Worm (Caenorhabditis elegans): ENCODE data around the gene fbxc-26.
A peak's percentile ranks its signal among the peaks of the same experiment; 100 is the strongest.

The fbxc-26 gene

DNA sequence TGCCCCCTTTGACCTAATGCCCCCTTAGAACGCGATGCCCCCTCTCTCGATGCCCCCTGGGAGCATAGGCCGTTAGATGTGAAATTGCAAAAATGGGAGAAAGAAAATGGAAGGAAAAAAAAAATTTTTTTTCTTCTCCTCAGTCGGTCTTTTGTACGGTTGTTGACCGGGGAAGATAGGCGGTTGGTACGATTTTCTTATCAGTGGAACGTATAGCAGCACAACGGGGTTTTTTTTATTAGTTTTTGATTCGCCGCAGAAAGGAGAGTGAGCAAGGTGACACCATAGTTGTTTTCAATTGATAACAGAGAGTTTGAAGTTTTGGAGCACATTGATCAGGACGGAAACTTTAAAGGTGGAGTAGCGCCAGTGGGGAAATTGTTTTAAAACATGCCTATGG, 34.7 kb downstream of the fbxc-26 start:
- TF ChIP-seq fos-1 (tag; optimal IDR thresholded peaks at IDR 0.05), result peak; percentile 21

DNA sequence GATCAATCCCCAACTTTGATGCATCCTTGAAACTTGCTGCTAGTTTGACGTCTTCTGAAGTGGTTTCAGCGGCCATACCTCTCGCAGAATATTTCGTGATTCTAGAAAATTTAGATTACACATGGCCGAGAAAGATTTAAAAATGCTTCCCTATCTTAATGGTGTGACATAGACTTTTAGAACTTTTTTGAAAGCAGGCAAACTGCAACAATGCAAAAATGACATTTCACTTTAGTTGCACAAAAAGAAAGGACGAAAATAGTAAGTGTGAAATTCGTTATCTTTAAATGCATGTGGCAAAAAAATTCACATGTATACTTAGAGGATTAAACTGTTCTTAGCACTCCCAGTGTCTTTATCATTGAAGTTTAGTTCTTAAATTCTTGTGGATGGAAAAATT, 37.2 kb downstream of the fbxc-26 start, which contains the start of gene ZC204.12:
ZC204.12 (minus strand) TSS at position 101 of the 400 bp plus-strand sequence.
- TF ChIP-seq mbf-1 (tag; optimal IDR thresholded peaks at IDR 0.05), result no peak
- TF ChIP-seq gmeb-1 (tag; optimal IDR thresholded peaks at IDR 0.05), result no peak
- TF ChIP-seq nhr-21 (tag; optimal IDR thresholded peaks at IDR 0.05), result no peak
- no peak for TF ChIP-seq ZK546.5 (tag; optimal IDR thresholded peaks at IDR 0.05)
- no peak for TF ChIP-seq peb-1 (tag; optimal IDR thresholded peaks at IDR 0.05)
- TF ChIP-seq nhr-12 (tag; optimal IDR thresholded peaks at IDR 0.05), result no peak
- no peak for TF ChIP-seq nhr-129 (tag; optimal IDR thresholded peaks at IDR 0.05)
- no peak for TF ChIP-seq blmp-1 (tag; optimal IDR thresholded peaks at IDR 0.05; ENCODE audit: insufficient read depth)
- no peak for TF ChIP-seq sem-4 (tag; optimal IDR thresholded peaks at IDR 0.05)
- no peak for TF ChIP-seq R02D3.7 (tag; optimal IDR thresholded peaks at IDR 0.05)
- no peak for TF ChIP-seq sma-9 (GFP tag; optimal IDR thresholded peaks at IDR 0.05)
- no peak for TF ChIP-seq sma-9 (tag; optimal IDR thresholded peaks at IDR 0.05)
- no peak for TF ChIP-seq nhr-25 (tag; optimal IDR thresholded peaks at IDR 0.05)
- TF ChIP-seq zag-1 (tag; optimal IDR thresholded peaks at IDR 0.05), result no peak
- no peak for TF ChIP-seq sma-3 (GFP tag; optimal IDR thresholded peaks at IDR 0.05)
- no peak for TF ChIP-seq C34F6.9 (tag; optimal IDR thresholded peaks at IDR 0.05)
- TF ChIP-seq nhr-77 (tag; optimal IDR thresholded peaks at IDR 0.05), result no peak
- TF ChIP-seq nhr-23 (tag; optimal IDR thresholded peaks at IDR 0.05), result no peak

DNA sequence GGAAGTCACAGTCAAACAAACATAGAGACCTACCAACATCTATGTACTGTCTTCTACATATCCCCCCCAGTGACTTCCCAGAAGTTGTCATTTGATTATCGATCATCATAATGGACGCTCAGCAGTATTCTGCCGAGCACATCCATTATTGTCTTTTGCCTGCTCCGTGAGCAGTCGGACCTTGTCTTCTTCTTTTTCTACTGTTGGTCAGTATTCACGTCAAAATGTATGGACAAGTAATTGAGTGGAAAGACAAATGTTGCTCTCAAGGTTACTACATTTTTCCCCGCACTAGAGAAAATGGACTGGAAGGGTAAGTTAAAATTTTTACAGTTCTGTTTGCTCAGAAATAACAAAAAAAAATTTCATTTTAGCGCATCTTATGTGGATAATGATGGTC, 39.5 kb downstream of the fbxc-26 start, which contains the start of gene btb-12:
btb-12 (plus strand) TSS at position 301 of the 400 bp plus-strand sequence.
- TF ChIP-seq mbf-1 (tag; optimal IDR thresholded peaks at IDR 0.05) (no peak), ceh-82 (tag; optimal IDR thresholded peaks at IDR 0.05) (no peak), lin-13 (GFP tag; optimal IDR thresholded peaks at IDR 0.05) (no peak), skn-1 (tag; optimal IDR thresholded peaks at IDR 0.05) (no peak), nhr-23 (tag; optimal IDR thresholded peaks at IDR 0.05) (no peak), lin-39 (tag; optimal IDR thresholded peaks at IDR 0.05) (no peak), Y55F3AM.14 (GFP tag; optimal IDR thresholded peaks at IDR 0.05) (no peak), crh-2 (tag; optimal IDR thresholded peaks at IDR 0.05) (no peak), nhr-11 (tag; optimal IDR thresholded peaks at IDR 0.05) (no peak), mdl-1 (tag; optimal IDR thresholded peaks at IDR 0.05) (no peak), unc-39 (tag; optimal IDR thresholded peaks at IDR 0.05) (no peak), peb-1 (tag; optimal IDR thresholded peaks at IDR 0.05) (no peak), ZK546.5 (tag; optimal IDR thresholded peaks at IDR 0.05) (no peak), sma-9 (GFP tag; optimal IDR thresholded peaks at IDR 0.05) (no peak), sma-9 (tag; optimal IDR thresholded peaks at IDR 0.05) (no peak), unc-62 (GFP tag; optimal IDR thresholded peaks at IDR 0.05) (no peak)

DNA sequence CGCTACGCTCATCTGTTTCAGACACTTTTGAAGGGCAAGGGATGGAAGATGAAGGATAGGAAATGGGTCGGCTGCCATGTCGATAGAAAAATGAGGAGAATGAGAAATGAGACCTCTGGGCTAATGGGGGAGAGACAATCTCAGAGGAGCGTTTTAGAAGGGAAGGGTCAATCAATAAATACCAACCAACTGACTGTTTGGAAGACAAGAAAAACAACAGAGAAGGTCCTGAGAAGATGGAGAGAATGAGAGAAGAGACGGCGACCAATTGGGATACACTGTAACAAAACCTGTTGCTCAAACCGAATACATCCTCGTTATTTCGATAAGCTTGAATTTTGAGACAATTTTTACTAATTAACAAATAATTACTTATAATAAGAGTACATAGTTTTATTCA, 41.0 kb downstream of the fbxc-26 start, which contains the start of gene fbxb-15:
fbxb-15 (minus strand) TSS at position 101 of the 400 bp plus-strand sequence.
- TF ChIP-seq sma-9 (GFP tag; optimal IDR thresholded peaks at IDR 0.05), result no peak
- TF ChIP-seq sma-9 (tag; optimal IDR thresholded peaks at IDR 0.05), result no peak
- no peak for TF ChIP-seq nhr-21 (tag; optimal IDR thresholded peaks at IDR 0.05)
- no peak for TF ChIP-seq nhr-25 (tag; optimal IDR thresholded peaks at IDR 0.05)
- TF ChIP-seq sma-3 (GFP tag; optimal IDR thresholded peaks at IDR 0.05), result no peak
- no peak for TF ChIP-seq unc-39 (tag; optimal IDR thresholded peaks at IDR 0.05)
- TF ChIP-seq nhr-129 (tag; optimal IDR thresholded peaks at IDR 0.05), result no peak
- TF ChIP-seq nhr-77 (tag; optimal IDR thresholded peaks at IDR 0.05), result no peak
- TF ChIP-seq nhr-12 (tag; optimal IDR thresholded peaks at IDR 0.05), result no peak
- no peak for TF ChIP-seq lin-11 (tag; optimal IDR thresholded peaks at IDR 0.05)
- TF ChIP-seq R02D3.7 (tag; optimal IDR thresholded peaks at IDR 0.05), result no peak
- TF ChIP-seq elt-3 (tag; optimal IDR thresholded peaks at IDR 0.05), result no peak
- no peak for TF ChIP-seq mdl-1 (tag; optimal IDR thresholded peaks at IDR 0.05)

DNA sequence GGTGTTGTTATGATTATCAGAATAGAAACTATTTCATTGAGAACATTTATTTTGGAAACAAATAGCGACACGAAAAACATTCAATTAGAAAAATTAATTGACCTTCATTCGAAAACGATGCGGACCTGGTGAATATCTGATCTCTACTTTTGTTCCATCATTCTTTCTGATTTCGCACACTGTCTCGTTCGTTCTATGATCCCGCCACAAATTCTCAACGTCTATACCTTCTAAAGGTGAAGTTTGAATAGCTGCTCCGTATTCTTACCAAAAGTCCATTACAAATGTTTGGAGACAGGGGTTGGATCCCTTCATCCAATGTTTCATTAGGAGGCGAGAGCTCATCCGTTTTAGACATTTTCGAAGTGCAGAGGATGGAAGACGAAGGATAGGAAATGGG, 42.6 kb downstream of the fbxc-26 start, which contains the start of gene fbxb-16:
fbxb-16 (minus strand) TSS at position 101 of the 400 bp plus-strand sequence.
- TF ChIP-seq nhr-77 (tag; optimal IDR thresholded peaks at IDR 0.05), result no peak
- TF ChIP-seq sem-4 (tag; optimal IDR thresholded peaks at IDR 0.05), result no peak
- no peak for TF ChIP-seq nhr-25 (tag; optimal IDR thresholded peaks at IDR 0.05)
- TF ChIP-seq crh-2 (tag; optimal IDR thresholded peaks at IDR 0.05), result no peak

DNA sequence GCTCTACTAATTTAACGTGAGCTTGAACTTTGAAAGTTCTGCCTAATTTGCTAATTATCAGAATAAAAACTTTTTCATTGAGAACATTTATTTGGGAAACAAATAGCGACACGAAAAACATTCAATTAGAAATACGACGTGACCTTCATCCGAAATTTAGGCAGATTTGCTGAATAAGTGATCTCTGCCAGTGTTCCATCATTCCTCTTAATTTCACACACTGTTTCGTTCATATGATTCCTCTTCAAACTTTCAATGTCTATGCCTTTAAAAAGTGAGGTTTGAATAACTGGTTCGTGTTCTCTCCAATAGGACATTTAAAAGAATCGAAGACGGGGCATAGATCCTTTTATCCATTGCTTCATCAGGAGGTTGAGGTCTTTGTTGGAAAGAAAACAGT, 43.9 kb downstream of the fbxc-26 start, which contains the start of gene fbxb-20:
fbxb-20 (minus strand) TSS at position 101 of the 400 bp plus-strand sequence.
- TF ChIP-seq ZK546.5 (tag; optimal IDR thresholded peaks at IDR 0.05), result no peak
- TF ChIP-seq fos-1 (tag; optimal IDR thresholded peaks at IDR 0.05), result no peak
- TF ChIP-seq nhr-237 (tag; optimal IDR thresholded peaks at IDR 0.05), result no peak
- TF ChIP-seq unc-39 (tag; optimal IDR thresholded peaks at IDR 0.05), result no peak
